Worm (Caenorhabditis elegans): ENCODE results near the gene col-161.
A peak's percentile ranks its signal among the peaks of the same experiment; 100 is the strongest.

DNA sequence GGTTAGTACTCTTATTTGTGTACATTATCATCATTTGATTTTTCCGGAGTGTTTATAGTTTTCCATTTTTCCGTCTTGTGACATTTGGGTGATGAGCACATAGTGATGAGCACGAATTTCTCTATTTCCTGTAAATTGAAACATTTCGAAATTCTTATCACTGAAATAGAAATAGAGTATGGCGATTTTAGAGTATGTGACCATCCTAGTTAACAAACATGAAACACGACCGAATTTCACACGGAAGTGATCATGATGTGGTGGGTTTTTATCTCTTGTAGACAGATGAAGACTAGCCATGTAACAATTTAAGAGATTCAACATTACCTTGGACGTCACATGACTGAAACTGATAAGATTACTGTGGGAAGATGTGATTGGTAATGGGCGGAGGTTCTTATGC lies 48.6 kb downstream of the col-161 start:
- TF ChIP-seq lsy-2 (tag; optimal IDR thresholded peaks at IDR 0.05) (peak in 1 of 2 experiments; percentile 37), mdl-1 (tag; optimal IDR thresholded peaks at IDR 0.05) (no peak), unc-39 (tag; optimal IDR thresholded peaks at IDR 0.05) (no peak), nhr-237 (tag; optimal IDR thresholded peaks at IDR 0.05) (no peak)
